Fruit fly (Drosophila melanogaster) whole organism, wandering third instar larva: Measurements from ENCODE around the gene Cyp6d4.

Source experiments
- Hnf4 ChIP-seq: fragments of 200-800 bp; sonication (Bioruptor generic); optimal IDR thresholded peaks from 2 replicates; lab custom pipeline; 2016; ENCODE audit warnings: missing biosample characterization, mild to moderate bottlenecking, missing genetic modification characterization
- Myc ChIP-seq: fragments of >200 bp; optimal IDR thresholded peaks from 2 replicates; lab custom pipeline; 2017
- woc ChIP-seq: sonication (Bioruptor generic); optimal IDR thresholded peaks from 2 replicates; lab custom pipeline; 2016; ENCODE audit warnings: missing biosample characterization, mild to moderate bottlenecking, missing genetic modification characterization

DNA sequence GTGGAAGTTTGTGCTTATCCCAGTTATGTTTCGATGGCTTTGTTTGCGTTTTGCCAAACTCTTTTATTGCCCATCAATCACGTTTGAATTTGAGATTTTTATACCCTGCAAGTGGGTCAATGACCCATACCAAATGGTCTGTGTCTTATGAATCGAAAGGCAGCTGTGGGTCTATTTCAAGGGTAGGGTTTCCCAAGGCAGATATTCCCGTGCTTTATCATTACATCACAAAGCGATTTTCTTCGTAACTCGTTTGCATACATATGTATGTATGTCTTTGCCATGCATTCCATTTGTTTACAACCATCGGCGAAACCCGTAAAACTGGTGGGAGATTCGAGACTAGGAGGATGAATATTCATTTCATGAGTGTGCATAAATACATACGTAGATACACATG lies 22.7 kb upstream of the Cyp6d4 start:
- TF ChIP-seq Hnf4 (GFP tag; lab: Kevin White, UChicago) (no peak), woc (GFP tag; lab: Kevin White, UChicago) (no peak), Myc (no peak)
